Fruit fly (Drosophila melanogaster): ENCODE measurements around the gene CG4572.

The CG4572 gene

DNA sequence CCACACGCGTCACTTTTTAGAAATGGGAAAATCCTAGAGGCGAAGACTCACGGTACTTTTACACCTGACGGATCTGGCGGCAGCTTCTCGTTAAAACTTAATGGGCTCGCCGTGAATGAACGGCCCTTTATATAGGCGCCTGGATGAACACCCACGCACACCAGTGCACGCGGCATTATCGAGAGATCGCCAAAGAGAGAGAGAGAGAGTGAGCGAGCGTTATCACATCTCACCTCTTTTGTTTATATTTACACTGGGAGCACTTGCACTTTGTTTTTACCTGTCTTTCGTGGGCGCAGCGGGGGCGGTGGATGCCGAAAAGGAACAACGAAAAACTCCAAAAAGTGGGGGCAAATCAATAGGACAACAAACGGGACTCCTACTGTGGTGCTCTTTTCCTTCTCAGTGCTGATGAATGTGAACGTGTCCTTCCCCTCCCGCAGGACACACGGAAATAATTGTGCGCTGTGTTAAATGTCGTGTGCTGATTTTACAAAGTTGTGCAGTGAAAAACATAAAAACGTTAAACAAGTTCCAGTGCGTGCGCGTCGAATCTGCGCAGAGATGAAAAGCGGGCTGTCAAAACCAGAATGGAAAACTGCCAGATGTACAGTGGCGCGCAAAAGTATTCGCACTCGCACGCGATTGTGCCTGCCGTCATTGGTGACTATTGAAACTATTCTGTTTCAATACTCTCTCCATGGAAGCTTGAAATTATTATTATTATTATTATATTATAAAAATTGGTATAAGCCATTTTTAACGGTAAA is 11.1 kb upstream of the CG4572 start, which contains the start of gene Mrp5 (continued):
- TF ChIP-seq dmrt11E (tag; optimal IDR thresholded peaks at IDR 0.05) (no peak), CG8359 (GFP tag; optimal IDR thresholded peaks at IDR 0.05; ENCODE audit: borderline replicate concordance) (peak; percentile 7), Optix (GFP tag; IDR thresholded peaks at IDR 0.05) (peak; percentile 61; the same call in 2 of the 3 replicates), CG10979 (tag; optimal IDR thresholded peaks at IDR 0.05) (peak; percentile 20), ab (GFP tag; optimal IDR thresholded peaks at IDR 0.05) (no peak), dpn (GFP tag; optimal IDR thresholded peaks at IDR 0.05) (peak; percentile 26 to 46), CG13624 (GFP tag; optimal IDR thresholded peaks at IDR 0.05) (peak; percentile 17), pros (GFP tag; optimal IDR thresholded peaks at IDR 0.05) (no peak), H2.0 (GFP tag; IDR thresholded peaks at IDR 0.05) (peak; percentile 29; the same call in 1 of the 2 replicates), tx (GFP tag; optimal IDR thresholded peaks at IDR 0.05) (no peak), CG6654 (GFP tag; optimal IDR thresholded peaks at IDR 0.05) (no peak), da (GFP tag; optimal IDR thresholded peaks at IDR 0.05) (no peak), CG3163 (GFP tag; optimal IDR thresholded peaks at IDR 0.05) (no peak), CG15601 (tag; optimal IDR thresholded peaks at IDR 0.05) (no peak), CG14860 (GFP tag; IDR thresholded peaks at IDR 0.05; ENCODE audit: partially characterized antibody) (no peak), bbx (GFP tag; IDR thresholded peaks at IDR 0.05; ENCODE audit: partially characterized antibody) (peak; percentile 34; the same call in 1 of the 2 replicates), CG6813 (GFP tag; optimal IDR thresholded peaks at IDR 0.05) (peak; percentile 35), CG10147 (GFP tag; optimal IDR thresholded peaks at IDR 0.05) (no peak), CG7987 (GFP tag; optimal IDR thresholded peaks at IDR 0.05) (peak; percentile 17), caup (GFP tag; optimal IDR thresholded peaks at IDR 0.05; ENCODE audit: severe bottlenecking) (peak; percentile 13), Kr (GFP tag; optimal IDR thresholded peaks at IDR 0.05) (peak; percentile 68), hth (optimal IDR thresholded peaks at IDR 0.05) (no peak), Lhr (GFP tag; optimal IDR thresholded peaks at IDR 0.05) (no peak), wdn (GFP tag; IDR thresholded peaks at IDR 0.05) (0 out of 2 replicates have a peak, but pooled peaks have one; percentile 28), CG17385 (GFP tag; optimal IDR thresholded peaks at IDR 0.05) (peak; percentile 28), Pdp1 (GFP tag; optimal IDR thresholded peaks at IDR 0.05) (peak; percentile 3 to 14), C15 (GFP tag; IDR thresholded peaks at IDR 0.05) (0 out of 3 replicates have a peak, but pooled peaks have one; percentile 47), CG15696 (tag; optimal IDR thresholded peaks at IDR 0.05) (no peak), lilli (GFP tag; optimal IDR thresholded peaks at IDR 0.05) (peak; percentile 26), Dref (GFP tag; IDR thresholded peaks at IDR 0.05) (no peak), H15 (GFP tag; IDR thresholded peaks at IDR 0.05) (peak; percentile 51; the same call in 1 of the 3 replicates)

dm6 chr3R:19873102-19873737 is 9.0 kb upstream of the CG4572 start:
- TF ChIP-seq CG34376 (GFP tag; optimal IDR thresholded peaks at IDR 0.05), result peak; percentile 31
- peak; percentile 18 for TF ChIP-seq Med (GFP tag)
- no peak for TF ChIP-seq CG7987 (GFP tag; optimal IDR thresholded peaks at IDR 0.05)
- TF ChIP-seq CG10274 (GFP tag; optimal IDR thresholded peaks at IDR 0.05), result no peak
- TF ChIP-seq lmd (GFP tag; IDR thresholded peaks at IDR 0.05), result no peak
- peak; percentile 4 for TF ChIP-seq CG18599 (GFP tag; optimal IDR thresholded peaks at IDR 0.05)
- peak; percentile 29 for TF ChIP-seq grn (GFP tag; optimal IDR thresholded peaks at IDR 0.05)
- peak; percentile 16; the same call in 1 of the 3 replicates for TF ChIP-seq vnd (GFP tag; IDR thresholded peaks at IDR 0.05; ENCODE audit: partially characterized antibody)
- TF ChIP-seq chinmo (GFP tag; IDR thresholded peaks at IDR 0.05; ENCODE audit: partially characterized antibody), result 0 out of 4 replicates have a peak, but pooled peaks have one; percentile 55
- peak; percentile 76 for TF ChIP-seq exex (tag; optimal IDR thresholded peaks at IDR 0.05)
- no peak for TF ChIP-seq CG6683 (GFP tag; optimal IDR thresholded peaks at IDR 0.05)
- TF ChIP-seq Doc2 (GFP tag; IDR thresholded peaks at IDR 0.05), result no peak
- TF ChIP-seq Fer3 (tag; optimal IDR thresholded peaks at IDR 0.05), result no peak
- peak; percentile 47 for TF ChIP-seq Deaf1 (tag; optimal IDR thresholded peaks at IDR 0.05)
- TF ChIP-seq CrebB (tag; optimal IDR thresholded peaks at IDR 0.05), result peak; percentile 5
- peak; percentile 32 for TF ChIP-seq Hey (tag; optimal IDR thresholded peaks at IDR 0.05)
- no peak for TF ChIP-seq zf30C (GFP tag; optimal IDR thresholded peaks at IDR 0.05)
- TF ChIP-seq eyg (GFP tag; optimal IDR thresholded peaks at IDR 0.05), result no peak
